Fruit fly (Drosophila melanogaster) whole organism, embryonic: ENCODE measurements around the gene CG31809.

ENCODE experiments used
- Bdp1 ChIP-seq: fragments of 200-800 bp; sonication (Bioruptor generic); optimal IDR thresholded peaks from 3 replicates; lab custom pipeline; 2016; ENCODE audit warnings: missing biosample characterization, missing genetic modification characterization
- Bgb ChIP-seq: fragments of 200-800 bp; sonication (Bioruptor generic); IDR thresholded peaks from 2 replicates; pipeline ENCODE4 v1.3.6; 2022; ENCODE audit warnings: missing biosample characterization, missing genetic modification characterization; ENCODE audit not compliant: partially characterized antibody
- CG10267 ChIP-seq: fragments of 200-800 bp; sonication (Bioruptor generic); optimal IDR thresholded peaks from 2 replicates; lab custom pipeline; 2018; ENCODE audit warnings: missing biosample characterization, mild to moderate bottlenecking, missing genetic modification characterization, moderate library complexity
- CG15011 ChIP-seq: fragments of 200-800 bp; sonication (Bioruptor generic); optimal IDR thresholded peaks from 3 replicates; lab custom pipeline; 2018; ENCODE audit warnings: missing biosample characterization, mild to moderate bottlenecking, missing genetic modification characterization
- CG1602 ChIP-seq: fragments of 200-800 bp; sonication (Bioruptor generic); optimal IDR thresholded peaks from 3 replicates; lab custom pipeline; 2016; ENCODE audit warnings: missing biosample characterization, missing genetic modification characterization
- CG17328 ChIP-seq: fragments of 200-800 bp; sonication (Bioruptor generic); IDR thresholded peaks from 2 replicates; pipeline ENCODE4 v1.3.6; 2022; ENCODE audit warnings: missing biosample characterization, missing genetic modification characterization
- CG17802 ChIP-seq: fragments of 200-800 bp; sonication (Bioruptor generic); optimal IDR thresholded peaks from 2 replicates; lab custom pipeline; 2018; ENCODE audit warnings: missing biosample characterization, mild to moderate bottlenecking, missing genetic modification characterization, moderate library complexity
- CG17829 ChIP-seq: fragments of 200-800 bp; optimal IDR thresholded peaks from 2 replicates; lab custom pipeline; 2019; ENCODE audit warnings: missing biosample characterization, mild to moderate bottlenecking, missing genetic modification characterization, moderate library complexity
- CG31441 ChIP-seq: fragments of 200-800 bp; sonication (Bioruptor generic); IDR thresholded peaks from 2 replicates; pipeline ENCODE4 v1.3.6; 2022; ENCODE audit warnings: missing biosample characterization, missing genetic modification characterization
- CG34224 ChIP-seq: fragments of 200-800 bp; sonication (Bioruptor generic); IDR thresholded peaks from 3 replicates; pipeline ENCODE4 v1.3.6; 2022; ENCODE audit warnings: missing biosample characterization, missing genetic modification characterization; ENCODE audit not compliant: partially characterized antibody
- CG34376 ChIP-seq: fragments of 200-800 bp; sonication (Bioruptor generic); optimal IDR thresholded peaks from 2 replicates; lab custom pipeline; 2018; ENCODE audit warnings: missing biosample characterization, mild to moderate bottlenecking, missing genetic modification characterization
- CG3838 ChIP-seq: fragments of 200-800 bp; sonication (Bioruptor generic); optimal IDR thresholded peaks from 3 replicates; lab custom pipeline; 2016; ENCODE audit warnings: missing biosample characterization, missing genetic modification characterization
- CG3847 ChIP-seq: fragments of 200-800 bp; sonication (Bioruptor generic); IDR thresholded peaks from 2 replicates; pipeline ENCODE4 v1.3.6; 2022; ENCODE audit warnings: missing biosample characterization, missing genetic modification characterization
- CG4854 ChIP-seq: fragments of 200-800 bp; sonication (Bioruptor generic); optimal IDR thresholded peaks from 2 replicates; lab custom pipeline; 2016; ENCODE audit warnings: missing biosample characterization, missing genetic modification characterization, inconsistent platforms
- CG6254 ChIP-seq: fragments of 200-800 bp; sonication (Bioruptor generic); optimal IDR thresholded peaks from 3 replicates; lab custom pipeline; 2017; ENCODE audit warnings: mild to moderate bottlenecking, missing biosample characterization, missing genetic modification reagents, missing genetic modification characterization
- CG6813 ChIP-seq: fragments of 200-800 bp; sonication (Bioruptor generic); optimal IDR thresholded peaks from 2 replicates; lab custom pipeline; 2017; ENCODE audit warnings: missing biosample characterization, missing genetic modification characterization, mild to moderate bottlenecking, moderate library complexity, missing genetic modification reagents
- CG7271 ChIP-seq: fragments of 200-800 bp; sonication (Bioruptor generic); optimal IDR thresholded peaks from 2 replicates; lab custom pipeline; 2018; ENCODE audit warnings: missing biosample characterization, mild to moderate bottlenecking, missing genetic modification characterization, moderate library complexity
- CG9215 ChIP-seq: fragments of 200-800 bp; sonication (Bioruptor generic); IDR thresholded peaks from 2 replicates; pipeline ENCODE4 v1.3.6; 2022; ENCODE audit warnings: missing biosample characterization, missing genetic modification characterization
- CoRest ChIP-seq: fragments of 200-800 bp; sonication (Bioruptor generic); optimal IDR thresholded peaks from 3 replicates; lab custom pipeline; 2018; ENCODE audit warnings: missing biosample characterization, mild to moderate bottlenecking, missing genetic modification characterization, moderate library complexity
- Deaf1 ChIP-seq: fragments of 200-800 bp; optimal IDR thresholded peaks from 3 replicates; lab custom pipeline; 2019; ENCODE audit warnings: missing biosample characterization, mild to moderate bottlenecking, missing genetic modification characterization, moderate library complexity
- Dref ChIP-seq: fragments of 200-800 bp; sonication (Bioruptor generic); IDR thresholded peaks from 2 replicates; pipeline ENCODE4 v1.3.6; 2022; ENCODE audit warnings: missing biosample characterization, missing genetic modification characterization
- HHEX ChIP-seq: fragments of 200-800 bp; sonication (Bioruptor generic); optimal IDR thresholded peaks from 3 replicates; lab custom pipeline; 2017; ENCODE audit warnings: missing biosample characterization, mild to moderate bottlenecking, missing genetic modification characterization, missing genetic modification reagents
- HLH4C ChIP-seq: fragments of 200-800 bp; sonication (Bioruptor generic); IDR thresholded peaks from 3 replicates; pipeline ENCODE4 v1.3.6; 2022; ENCODE audit warnings: missing biosample characterization, missing genetic modification characterization; ENCODE audit not compliant: partially characterized antibody
- Hr78 ChIP-seq, 2 experiments: fragments of 200-800 bp in 1 of 2; fragments of >200 bp in 1 of 2; sonication (Bioruptor generic) in 1 of 2; optimal IDR thresholded peaks; 2 replicates each; lab custom pipeline; 2017 to 2019; ENCODE audit warnings: missing biosample characterization in 2 of 2, missing genetic modification characterization in 2 of 2, mild to moderate bottlenecking in 1 of 2, moderate library complexity in 1 of 2
- NFAT ChIP-seq: fragments of 200-800 bp; sonication (Bioruptor generic); IDR thresholded peaks from 2 replicates; pipeline ENCODE4 v1.3.6; 2022; ENCODE audit warnings: missing biosample characterization, missing genetic modification characterization
- NK7.1 ChIP-seq: fragments of 200-800 bp; sonication (Bioruptor generic); optimal IDR thresholded peaks from 3 replicates; lab custom pipeline; 2016; ENCODE audit warnings: missing biosample characterization, missing genetic modification characterization
- Oli ChIP-seq: fragments of 200-800 bp; sonication (Bioruptor generic); optimal IDR thresholded peaks from 2 replicates; lab custom pipeline; 2018; ENCODE audit warnings: missing biosample characterization, mild to moderate bottlenecking, missing genetic modification characterization, moderate library complexity
- Opbp ChIP-seq: fragments of 200-800 bp; sonication (Bioruptor generic); IDR thresholded peaks from 3 replicates; pipeline ENCODE4 v1.3.6; 2022; ENCODE audit warnings: missing biosample characterization, missing genetic modification characterization; ENCODE audit not compliant: partially characterized antibody
- Pdp1 ChIP-seq, 2 experiments: fragments of 200-800 bp; sonication (Bioruptor generic); optimal IDR thresholded peaks; 3 replicates each; lab custom pipeline; 2016; ENCODE audit warnings: missing biosample characterization in 2 of 2, missing genetic modification characterization in 2 of 2, mild to moderate bottlenecking in 1 of 2, moderate library complexity in 1 of 2
- Rfx ChIP-seq: fragments of 200-800 bp; sonication (Bioruptor generic); IDR thresholded peaks from 2 replicates; pipeline ENCODE4 v1.3.6; 2022; ENCODE audit warnings: missing biosample characterization, missing genetic modification characterization
- Spps ChIP-seq: fragments of 200-800 bp; sonication (Bioruptor generic); optimal IDR thresholded peaks from 2 replicates; lab custom pipeline; 2018; ENCODE audit warnings: missing biosample characterization, mild to moderate bottlenecking, missing genetic modification characterization
- TFAM ChIP-seq: fragments of 200-800 bp; sonication (Bioruptor generic); optimal IDR thresholded peaks from 2 replicates; lab custom pipeline; 2017; ENCODE audit warnings: missing biosample characterization, missing genetic modification characterization, inconsistent platforms
- ab ChIP-seq: fragments of 200-800 bp; sonication (Bioruptor generic); optimal IDR thresholded peaks from 2 replicates; lab custom pipeline; 2016; ENCODE audit warnings: missing biosample characterization, missing genetic modification characterization
- amos ChIP-seq: fragments of 200-800 bp; sonication (Bioruptor generic); IDR thresholded peaks from 2 replicates; pipeline ENCODE4 v1.3.6; 2022; ENCODE audit warnings: missing biosample characterization, missing genetic modification characterization; ENCODE audit not compliant: partially characterized antibody
- ase ChIP-seq: fragments of 200-800 bp; sonication (Bioruptor generic); IDR thresholded peaks from 3 replicates; pipeline ENCODE4 v1.3.6; 2022; ENCODE audit warnings: missing biosample characterization, missing genetic modification characterization
- chinmo ChIP-seq: fragments of 200-800 bp; sonication (Bioruptor generic); IDR thresholded peaks from 4 replicates; pipeline ENCODE4 v1.3.6; 2022; ENCODE audit warnings: missing biosample characterization, missing genetic modification characterization; ENCODE audit not compliant: partially characterized antibody
- ems ChIP-seq: fragments of 200-800 bp; sonication (Bioruptor generic); optimal IDR thresholded peaks from 3 replicates; lab custom pipeline; 2016; ENCODE audit warnings: missing biosample characterization, missing genetic modification characterization
- exex ChIP-seq: fragments of 200-800 bp; sonication (Bioruptor generic); optimal IDR thresholded peaks from 4 replicates; lab custom pipeline; 2018; ENCODE audit warnings: missing biosample characterization, mild to moderate bottlenecking, missing genetic modification characterization, moderate library complexity
- gsb ChIP-seq: fragments of 200-800 bp; sonication (Bioruptor generic); IDR thresholded peaks from 2 replicates; pipeline ENCODE4 v1.3.6; 2022; ENCODE audit warnings: missing biosample characterization, missing genetic modification characterization
- gt ChIP-seq: fragments of 200-800 bp; sonication (Bioruptor generic); IDR thresholded peaks from 2 replicates; pipeline ENCODE4 v1.3.6; 2022; ENCODE audit warnings: missing biosample characterization, missing genetic modification characterization
- ham ChIP-seq: fragments of 200-800 bp; sonication (Bioruptor generic); IDR thresholded peaks from 2 replicates; pipeline ENCODE4 v1.3.6; 2022; ENCODE audit warnings: missing biosample characterization, missing genetic modification characterization
- her ChIP-seq: fragments of 200-800 bp; sonication (Bioruptor generic); optimal IDR thresholded peaks from 2 replicates; lab custom pipeline; 2016; ENCODE audit warnings: missing biosample characterization, missing genetic modification characterization
- otp ChIP-seq: fragments of 200-800 bp; sonication (Bioruptor generic); IDR thresholded peaks from 3 replicates; pipeline ENCODE4, ENCODE4 v1.3.6; 2022; ENCODE audit warnings: missing biosample characterization, missing genetic modification characterization
- pita ChIP-seq: fragments of 200-800 bp; sonication (Bioruptor generic); optimal IDR thresholded peaks from 2 replicates; lab custom pipeline; 2017; ENCODE audit warnings: missing biosample characterization, mild to moderate bottlenecking, missing genetic modification characterization
- pnt ChIP-seq: fragments of 200-800 bp; sonication (Bioruptor generic); optimal IDR thresholded peaks from 3 replicates; lab custom pipeline; 2016; ENCODE audit warnings: missing biosample characterization, missing genetic modification characterization
- sens-2 ChIP-seq: fragments of 200-800 bp; sonication (Bioruptor generic); IDR thresholded peaks from 2 replicates; pipeline ENCODE4 v1.3.6; 2022; ENCODE audit warnings: missing biosample characterization, missing genetic modification characterization
- sisA ChIP-seq: fragments of 200-800 bp; sonication (Bioruptor generic); IDR thresholded peaks from 2 replicates; pipeline ENCODE4 v1.3.6; 2022; ENCODE audit warnings: missing biosample characterization, missing genetic modification characterization
- slou ChIP-seq: fragments of 200-800 bp; sonication (Bioruptor generic); optimal IDR thresholded peaks from 3 replicates; lab custom pipeline; 2016; ENCODE audit warnings: missing biosample characterization, missing genetic modification characterization
- tap ChIP-seq: fragments of 200-800 bp; optimal IDR thresholded peaks from 3 replicates; lab custom pipeline; 2019; ENCODE audit warnings: missing biosample characterization, mild to moderate bottlenecking, missing genetic modification characterization, moderate library complexity
- tgo ChIP-seq: fragments of 200-800 bp; sonication (Bioruptor generic); IDR thresholded peaks from 3 replicates; pipeline ENCODE4 v1.3.6; 2022; ENCODE audit warnings: missing biosample characterization, missing genetic modification characterization

CG31809 gene

DNA sequence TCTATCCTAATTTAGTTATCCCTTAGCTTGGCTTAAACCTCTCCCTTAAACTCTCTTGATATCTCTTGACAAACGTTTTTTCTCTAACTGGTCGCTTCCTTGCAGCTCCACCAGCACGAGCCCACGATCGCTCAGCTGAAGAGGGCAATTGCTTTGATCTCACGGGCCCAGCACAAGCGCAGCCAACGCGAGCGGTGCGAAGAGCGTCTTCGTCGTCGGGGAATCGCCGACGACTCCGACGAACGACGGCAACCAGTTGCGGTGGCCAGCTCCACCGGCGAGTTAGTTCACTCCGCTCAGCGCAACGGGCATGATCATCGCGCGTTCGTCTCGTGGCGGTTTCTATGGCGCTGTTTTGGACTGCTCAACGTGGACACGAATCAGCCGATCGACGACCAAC, 22.4 kb upstream of the CG31809 start (continued):
- TF ChIP-seq Dref (GFP tag; lab: Robert Waterston, UW) (0 out of 2 replicates have a peak, but pooled peaks have one; percentile 17), her (GFP tag; lab: Kevin White, UChicago) (peak; percentile 34), Bgb (peak; percentile 47; the same call in 1 of the 2 replicates), exex (peak; percentile 7), CG17328 (GFP tag; lab: Robert Waterston, UW) (peak; percentile 42; the same call in 1 of the 2 replicates), ham (no peak), CG34224 (GFP tag; lab: Robert Waterston, UW) (peak; percentile 49; the same call in 2 of the 3 replicates), Rfx (peak; percentile 41; the same call in 1 of the 2 replicates)

DNA sequence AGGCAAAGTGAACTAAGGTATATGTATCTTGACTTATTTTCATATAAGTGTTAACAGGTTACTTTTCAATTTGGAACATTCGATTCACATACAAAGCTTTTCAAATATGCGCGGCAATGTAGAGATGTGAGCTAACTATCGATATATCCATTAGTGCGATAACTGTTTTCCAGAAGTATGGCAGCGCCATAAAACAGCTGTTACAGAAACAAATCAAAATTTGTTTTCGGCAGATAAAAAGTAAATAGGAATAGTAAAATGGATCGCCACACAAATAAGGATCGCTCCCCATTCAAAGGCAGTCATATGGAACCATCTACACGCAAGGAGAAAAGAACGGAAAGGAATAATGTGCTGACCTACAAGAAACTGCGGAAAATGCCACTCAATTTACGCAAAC, 20.8 kb upstream of the CG31809 start, which contains the start of the genes CG32832, CG31743 and CG34313:
CG32832 (minus strand) TSS at position 3 of the 400 bp plus-strand sequence.
CG31743 (plus strand) TSS at position 230 of the 400 bp plus-strand sequence.
CG34313 (plus strand) TSS at position 230 of the 400 bp plus-strand sequence.
- TF ChIP-seq CG3838 (no peak), TFAM (GFP tag; lab: Kevin White, UChicago) (no peak), CG17802 (no peak), CG17829 (tag; lab: Kevin White, UChicago) (peak; percentile 24), CG15011 (GFP tag; lab: Kevin White, UChicago) (no peak), Opbp (peak; percentile 82), NK7.1 (no peak), Pdp1 (GFP tag; optimal IDR thresholded peaks at IDR 0.05; lab: Kevin White, UChicago) (peak in 1 of 2 experiments; percentile 30), Hr78 (GFP tag; optimal IDR thresholded peaks at IDR 0.05; lab: Kevin White, UChicago) (no peak), Spps (tag; lab: Kevin White, UChicago) (no peak), CG6813 (no peak), pnt (no peak), CG31441 (GFP tag; lab: Robert Waterston, UW) (no peak), chinmo (peak; percentile 79; the same call in 3 of the 4 replicates), tgo (GFP tag; lab: Robert Waterston, UW) (no peak), CG6254 (GFP tag; lab: Kevin White, UChicago) (no peak), ems (GFP tag; lab: Kevin White, UChicago) (no peak), sens-2 (GFP tag; lab: Robert Waterston, UW) (no peak), CG4854 (GFP tag; lab: Kevin White, UChicago) (no peak), CG1602 (no peak), CG9215 (GFP tag; lab: Robert Waterston, UW) (no peak), gt (GFP tag; lab: Robert Waterston, UW) (no peak), Deaf1 (peak; percentile 43), Bdp1 (no peak), CoRest (tag; lab: Kevin White, UChicago) (peak; percentile 20), CG10267 (peak; percentile 2), gsb (no peak), pita (no peak), CG7271 (tag; lab: Kevin White, UChicago) (no peak), otp (GFP tag; lab: Robert Waterston, UW) (no peak), CG3847 (GFP tag; lab: Robert Waterston, UW) (peak; percentile 34; the same call in 1 of the 2 replicates), amos (GFP tag; lab: Robert Waterston, UW) (peak; percentile 78; the same call in 1 of the 2 replicates), HHEX (GFP tag; lab: Kevin White, UChicago) (no peak), ase (no peak), ab (GFP tag; lab: Kevin White, UChicago) (no peak), tap (tag; lab: Kevin White, UChicago) (no peak), sisA (GFP tag; lab: Robert Waterston, UW) (no peak), CG34376 (GFP tag; lab: Kevin White, UChicago) (no peak), HLH4C (peak; percentile 58), Oli (no peak), slou (GFP tag; lab: Kevin White, UChicago) (no peak), NFAT (no peak)
